Fruit fly (Drosophila melanogaster): ENCODE data around the gene CG14015.
A peak's percentile ranks its signal among the peaks of the same experiment; 100 is the strongest.

CG14015 gene

dm6 chr2L:5491220-5491619, 47.8 kb downstream of the CG14015 start (continued):
- peak; percentile 55 for TF ChIP-seq CG11762 (GFP tag; optimal IDR thresholded peaks at IDR 0.05; ENCODE audit: insufficient read depth)
- peak; percentile 77 for TF ChIP-seq CG6808 (GFP tag; optimal IDR thresholded peaks at IDR 0.05)
- TF ChIP-seq salr (GFP tag; optimal IDR thresholded peaks at IDR 0.05) = peak; percentile 51 to 66
- peak; percentile 76 for TF ChIP-seq spab (GFP tag; optimal IDR thresholded peaks at IDR 0.05)
- peak; percentile 56; the same call in 1 of the 2 replicates for TF ChIP-seq Gug (GFP tag; IDR thresholded peaks at IDR 0.05)
- TF ChIP-seq Eip78C (GFP tag) = peak; percentile 91
- TF ChIP-seq dac (GFP tag; optimal IDR thresholded peaks at IDR 0.05) = no peak
- no peak for TF ChIP-seq Hr38 (GFP tag; optimal IDR thresholded peaks at IDR 0.05)
- TF ChIP-seq CG9139 (GFP tag; optimal IDR thresholded peaks at IDR 0.05) = peak; percentile 67
- peak; percentile 2 for TF ChIP-seq vri (GFP tag; optimal IDR thresholded peaks at IDR 0.05)
- peak; percentile 59 for TF ChIP-seq Met (GFP tag; optimal IDR thresholded peaks at IDR 0.05)
- TF ChIP-seq Ets96B (tag; optimal IDR thresholded peaks at IDR 0.05) = peak; percentile 79
- TF ChIP-seq svp (GFP tag) = peak; percentile 65

- TF ChIP-seq OdsH (GFP tag; optimal IDR thresholded peaks at IDR 0.05) = no peak
- no peak for TF ChIP-seq lz (GFP tag; optimal IDR thresholded peaks at IDR 0.05)
- TF ChIP-seq CG11902 (GFP tag; optimal IDR thresholded peaks at IDR 0.05) = no peak
- no peak for TF ChIP-seq cyc (GFP tag; optimal IDR thresholded peaks at IDR 0.05)
- no peak for TF ChIP-seq fkh (GFP tag; optimal IDR thresholded peaks at IDR 0.05)
- no peak for TF ChIP-seq CG6276 (GFP tag; optimal IDR thresholded peaks at IDR 0.05)
- TF ChIP-seq dsx (GFP tag; optimal IDR thresholded peaks at IDR 0.05; ENCODE audit: poor library complexity, severe bottlenecking) = peak; percentile 36
- no peak for TF ChIP-seq dac (GFP tag; optimal IDR thresholded peaks at IDR 0.05)
- TF ChIP-seq CG8119 (GFP tag; IDR thresholded peaks at IDR 0.05) = no peak
- TF ChIP-seq Ets96B (tag; optimal IDR thresholded peaks at IDR 0.05) = no peak
- TF ChIP-seq CG8632 (GFP tag; optimal IDR thresholded peaks at IDR 0.05) = no peak
- TF ChIP-seq Eip78C (GFP tag) = peak; percentile 60
- no peak for TF ChIP-seq Smox (GFP tag; optimal IDR thresholded peaks at IDR 0.05)
- no peak for TF ChIP-seq fd85E (GFP tag; optimal IDR thresholded peaks at IDR 0.05)
- peak; percentile 29 for TF ChIP-seq CG9139 (GFP tag; optimal IDR thresholded peaks at IDR 0.05)
- no peak for TF ChIP-seq Met (GFP tag; optimal IDR thresholded peaks at IDR 0.05)
- TF ChIP-seq spab (GFP tag; optimal IDR thresholded peaks at IDR 0.05) = peak; percentile 16
- peak; percentile 59 for TF ChIP-seq CG6808 (GFP tag; optimal IDR thresholded peaks at IDR 0.05)
- no peak for TF ChIP-seq CG34406 (GFP tag; optimal IDR thresholded peaks at IDR 0.05)
- 0 out of 3 replicates have a peak, but pooled peaks have one; percentile 8 for TF ChIP-seq eg (GFP tag; IDR thresholded peaks at IDR 0.05)
- TF ChIP-seq Gug (GFP tag; IDR thresholded peaks at IDR 0.05) = no peak
- no peak for TF ChIP-seq CG6792 (GFP tag; optimal IDR thresholded peaks at IDR 0.05)
- no peak for TF ChIP-seq pdm3 (GFP tag; optimal IDR thresholded peaks at IDR 0.05)
- TF ChIP-seq Ets21C (GFP tag; optimal IDR thresholded peaks at IDR 0.05) = no peak
- no peak for TF ChIP-seq salr (GFP tag; optimal IDR thresholded peaks at IDR 0.05)
- TF ChIP-seq esn (GFP tag; optimal IDR thresholded peaks at IDR 0.05) = no peak
- TF ChIP-seq vri (GFP tag; optimal IDR thresholded peaks at IDR 0.05) = no peak
- TF ChIP-seq CG32006 (GFP tag; optimal IDR thresholded peaks at IDR 0.05) = no peak
- TF ChIP-seq CG11762 (GFP tag; optimal IDR thresholded peaks at IDR 0.05; ENCODE audit: insufficient read depth) = no peak
- no peak for TF ChIP-seq CG8319 (GFP tag; optimal IDR thresholded peaks at IDR 0.05)
- TF ChIP-seq achi (GFP tag; optimal IDR thresholded peaks at IDR 0.05) = peak; percentile 7
- no peak for TF ChIP-seq CG11294 (GFP tag; IDR thresholded peaks at IDR 0.05)
- TF ChIP-seq Blimp-1 (GFP tag; optimal IDR thresholded peaks at IDR 0.05) = no peak
- TF ChIP-seq Lpt (GFP tag; optimal IDR thresholded peaks at IDR 0.05) = no peak
- no peak for TF ChIP-seq Hr4 (GFP tag; optimal IDR thresholded peaks at IDR 0.05)
- TF ChIP-seq net (GFP tag; optimal IDR thresholded peaks at IDR 0.05) = no peak
- no peak for TF ChIP-seq CG15336 (GFP tag; IDR thresholded peaks at IDR 0.05)
- no peak for TF ChIP-seq Eip93F (GFP tag; optimal IDR thresholded peaks at IDR 0.05)
- no peak for TF ChIP-seq Sox102F (GFP tag; optimal IDR thresholded peaks at IDR 0.05)
- peak; percentile 40; the same call in 1 of the 3 replicates for TF ChIP-seq CG6163 (GFP tag; IDR thresholded peaks at IDR 0.05)
- no peak for TF ChIP-seq CG10669 (GFP tag; optimal IDR thresholded peaks at IDR 0.05)
- no peak for TF ChIP-seq CG3032 (tag; optimal IDR thresholded peaks at IDR 0.05)
- TF ChIP-seq Sox15 (GFP tag; optimal IDR thresholded peaks at IDR 0.05) = no peak
- no peak for TF ChIP-seq CG6854 (GFP tag; optimal IDR thresholded peaks at IDR 0.05)
- peak; percentile 63 to 77 for TF ChIP-seq ss (GFP tag; optimal IDR thresholded peaks at IDR 0.05)
- TF ChIP-seq Eip75B (GFP tag; optimal IDR thresholded peaks at IDR 0.05) = no peak
Measured at dm6 chr2L:5489757-5490359, 49.1 kb downstream of the CG14015 start.
